Worm (Caenorhabditis elegans): ENCODE results near the gene icd-1.
"Not testable (repeated sequence)": the region's sequence is repeated elsewhere in the genome, so short reads cannot be mapped to it uniquely, and the experiment has no call there.

icd-1 gene

ce11 chrII:6588605-6589292 is at the start of gene icd-1:
TSS of gene icd-1 (minus strand) at chrII:6588655.
- no peak for TF ChIP-seq unc-62 (GFP tag; optimal IDR thresholded peaks at IDR 0.05)

ce11 chrII:6637854-6638253 is 49.4 kb upstream of the icd-1 start:
- TF ChIP-seq unc-62 (GFP tag; optimal IDR thresholded peaks at IDR 0.05), result no peak

DNA sequence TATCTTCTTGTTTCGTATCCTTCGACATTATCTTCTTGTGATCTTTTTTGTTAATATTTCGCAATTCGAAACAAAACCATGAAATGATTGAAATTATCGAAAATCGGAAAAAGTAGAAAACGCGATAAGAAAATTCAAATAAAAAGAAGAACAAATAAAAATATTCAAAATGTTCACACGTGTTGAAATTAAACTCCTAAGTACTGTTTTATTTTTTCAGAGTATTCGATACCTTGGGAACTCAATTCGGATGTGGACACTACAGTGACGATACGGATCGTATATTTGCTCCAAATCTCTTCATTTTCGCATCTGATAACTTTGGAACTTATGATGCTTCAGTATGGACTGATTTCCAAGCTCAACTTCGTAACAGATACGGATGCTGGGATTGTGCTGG is 47.7 kb upstream of the icd-1 start, which contains the start of gene T19D12.5:
T19D12.5 (minus strand) TSS at position 101 of the 400 bp plus-strand sequence.
- no peak for TF ChIP-seq unc-62 (GFP tag; optimal IDR thresholded peaks at IDR 0.05)

DNA sequence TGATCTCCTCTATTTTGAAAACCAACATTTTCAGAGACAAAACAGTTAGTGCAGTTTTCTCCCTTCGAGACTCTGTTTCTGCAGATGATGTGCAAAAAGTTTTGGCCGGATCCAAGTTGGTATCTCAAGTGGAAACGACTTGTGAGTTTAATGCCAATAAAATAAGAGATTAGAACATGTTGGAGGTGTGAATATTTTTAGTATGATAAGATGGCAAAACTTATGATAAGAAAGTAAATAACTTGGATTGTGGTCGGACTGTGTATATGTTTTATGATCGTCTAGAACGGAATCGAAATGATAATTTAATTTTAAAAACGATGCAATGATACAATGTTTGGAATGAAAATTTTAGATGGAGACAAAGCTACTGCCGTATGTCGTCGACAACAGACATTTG is 43.5 kb upstream of the icd-1 start:
- TF ChIP-seq unc-62 (GFP tag; optimal IDR thresholded peaks at IDR 0.05), result no peak

DNA sequence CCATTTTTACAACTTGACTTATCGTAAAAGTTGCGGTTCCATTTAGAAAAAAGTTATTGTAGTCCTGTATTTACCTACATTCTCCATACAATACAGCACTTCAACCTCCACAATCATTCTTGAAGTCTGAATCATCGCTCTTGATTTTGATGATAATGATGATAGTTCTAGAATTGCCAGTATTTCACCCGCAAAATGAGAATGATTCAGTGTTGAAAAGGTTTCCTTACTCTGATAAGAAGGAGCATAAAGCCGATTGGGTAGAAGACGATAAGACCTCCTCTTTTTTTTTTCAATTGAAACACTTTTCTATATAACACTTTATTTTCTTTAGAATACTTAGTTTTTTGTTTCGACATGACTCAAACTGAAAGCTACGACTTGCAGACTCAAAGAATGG is 42.4 kb upstream of the icd-1 start, which contains the start of gene T19D12.4:
T19D12.4 (plus strand) TSS at position 295 of the 400 bp plus-strand sequence.
- no peak for TF ChIP-seq unc-62 (GFP tag; optimal IDR thresholded peaks at IDR 0.05)

DNA sequence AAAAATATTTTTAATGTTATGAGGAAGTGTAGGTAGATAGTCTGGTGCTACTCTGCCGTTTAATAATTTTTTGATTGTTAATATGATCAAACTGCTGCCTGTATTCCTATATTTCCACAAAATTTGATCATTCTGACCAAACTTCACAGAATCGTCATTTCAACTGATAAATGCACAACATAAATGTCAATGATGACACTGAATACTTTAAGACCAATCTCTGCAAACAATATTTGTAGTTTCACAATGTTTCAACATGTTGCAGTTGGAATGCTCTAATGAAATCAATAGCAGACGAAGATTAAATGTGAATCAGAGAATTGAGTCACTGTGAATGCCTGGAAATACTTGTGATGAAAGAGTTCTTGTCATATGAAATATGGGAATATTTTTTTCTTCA is 41.3 kb upstream of the icd-1 start:
- no peak for TF ChIP-seq unc-62 (GFP tag; optimal IDR thresholded peaks at IDR 0.05)

DNA sequence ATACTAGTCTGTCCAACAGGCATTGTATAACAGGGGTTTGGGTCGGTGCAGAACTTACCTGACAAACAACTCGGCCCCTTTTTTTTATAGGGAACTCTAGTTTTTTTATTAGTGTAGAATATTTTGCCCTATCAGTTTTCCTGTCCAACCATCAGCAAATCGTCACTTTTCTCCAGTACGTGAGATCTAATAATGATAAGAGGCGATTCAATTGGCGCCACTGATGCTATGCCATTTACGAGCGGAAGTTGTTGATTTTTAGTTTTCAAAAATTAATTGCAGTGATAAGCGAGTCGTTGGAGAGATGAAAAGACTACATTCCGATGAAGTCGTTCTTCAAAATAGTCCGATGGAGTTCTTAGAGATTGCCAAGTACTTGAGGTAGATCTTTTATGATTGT is 39.9 kb upstream of the icd-1 start:
- no peak for TF ChIP-seq unc-62 (GFP tag; optimal IDR thresholded peaks at IDR 0.05)

DNA sequence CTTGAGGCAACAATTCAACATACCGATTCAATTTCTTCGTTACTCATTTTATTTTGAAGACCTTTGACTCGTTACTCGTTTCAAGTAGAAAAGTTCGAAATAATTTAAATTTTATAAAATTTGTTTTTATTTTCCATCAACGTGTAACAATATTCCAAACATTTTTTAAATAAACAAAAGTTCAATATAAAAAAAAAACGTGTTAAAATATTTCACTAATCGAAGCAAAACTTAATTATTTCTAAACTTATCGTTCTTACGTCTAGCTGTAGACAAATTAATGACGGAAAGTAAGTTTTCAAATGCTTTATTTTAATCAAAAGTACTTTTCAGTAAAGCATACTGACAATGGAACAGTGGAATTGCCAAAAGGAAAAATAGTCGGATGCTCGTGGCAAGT is 38.7 kb upstream of the icd-1 start, which contains the start of the genes F54H5.5 and F54H5.2:
F54H5.5 (minus strand) TSS at position 101 of the 400 bp plus-strand sequence.
F54H5.2 (plus strand) TSS at position 303 of the 400 bp plus-strand sequence.
- TF ChIP-seq unc-62 (GFP tag; optimal IDR thresholded peaks at IDR 0.05), result not testable (repeated sequence)

- no peak for TF ChIP-seq unc-62 (GFP tag; optimal IDR thresholded peaks at IDR 0.05)
These were observed 36.8 kb upstream of the icd-1 start, which contains the start of gene F54H5.14 for ce11 chrII:6625302-6625701. TSS of gene F54H5.14 (minus strand) at chrII:6625402.

ce11 chrII:6621886-6622285 is 33.4 kb upstream of the icd-1 start, which contains the start of gene F54H5.3:
TSS of gene F54H5.3 (plus strand) at chrII:6622186.
- no peak for TF ChIP-seq unc-62 (GFP tag; optimal IDR thresholded peaks at IDR 0.05)

- no peak for TF ChIP-seq unc-62 (GFP tag; optimal IDR thresholded peaks at IDR 0.05)
These were observed 30.6 kb upstream of the icd-1 start for ce11 chrII:6619007-6619406.

DNA sequence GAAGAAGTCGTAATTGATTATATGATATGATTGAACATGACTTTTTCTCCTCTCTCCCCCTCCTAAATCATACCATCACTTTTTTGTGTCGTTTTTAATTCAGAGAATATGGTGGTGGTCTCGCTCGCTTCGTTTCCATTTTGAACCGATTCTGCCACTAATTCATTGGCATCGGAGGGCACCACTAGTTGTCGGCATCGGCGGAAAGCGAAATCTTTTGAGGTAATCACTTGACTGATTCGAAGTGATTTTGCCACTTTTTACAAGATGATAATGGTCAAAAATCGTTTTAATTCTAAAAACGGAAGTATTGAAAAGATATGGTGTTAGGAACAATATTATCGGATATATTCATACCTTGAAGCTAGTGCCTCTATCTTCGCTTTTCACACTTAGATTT is 28.3 kb upstream of the icd-1 start, which contains the start of gene klf-3:
klf-3 (plus strand) TSS at position 109 of the 400 bp plus-strand sequence.
- no peak for TF ChIP-seq unc-62 (GFP tag; optimal IDR thresholded peaks at IDR 0.05)

- no peak for TF ChIP-seq unc-62 (GFP tag; optimal IDR thresholded peaks at IDR 0.05)
These were observed 27.7 kb upstream of the icd-1 start for ce11 chrII:6616135-6616534.

DNA sequence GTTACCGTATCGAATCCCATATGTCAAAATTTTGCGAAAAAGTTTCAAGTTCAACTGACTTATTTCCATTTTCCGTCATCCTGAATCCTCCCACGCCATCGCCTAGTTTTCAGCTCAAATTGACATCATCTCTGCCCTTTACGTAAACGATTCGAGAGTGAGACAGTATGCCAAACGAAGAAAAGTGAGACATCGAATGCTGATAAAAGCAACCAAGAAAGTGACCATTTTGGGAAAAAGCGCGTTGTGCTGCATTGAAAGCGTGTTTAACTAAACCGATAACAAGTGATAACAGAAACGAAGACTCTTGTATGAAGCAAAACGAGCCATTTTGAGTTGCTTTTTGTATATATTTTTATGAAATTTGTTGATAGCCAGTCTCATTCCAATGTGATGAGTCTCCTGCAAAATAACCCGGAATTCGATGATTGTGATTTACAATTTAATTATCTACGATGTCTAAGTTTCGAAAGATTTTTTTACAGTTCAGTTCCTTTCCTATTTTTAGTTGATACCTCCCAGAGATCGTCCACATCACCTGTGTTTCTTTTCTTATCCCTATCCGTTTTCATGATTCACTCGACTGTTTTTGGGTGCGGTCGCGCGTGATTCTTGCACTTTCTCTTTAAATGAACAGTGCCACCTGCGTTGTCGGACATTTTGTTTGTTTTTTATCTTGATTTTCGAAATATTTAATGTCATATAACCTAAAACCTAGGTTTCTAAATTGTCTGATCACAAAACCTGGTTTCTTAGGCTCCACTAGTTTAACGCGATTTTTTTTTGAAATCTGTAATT is 27.0 kb upstream of the icd-1 start:
- no peak for TF ChIP-seq unc-62 (GFP tag; optimal IDR thresholded peaks at IDR 0.05)

DNA sequence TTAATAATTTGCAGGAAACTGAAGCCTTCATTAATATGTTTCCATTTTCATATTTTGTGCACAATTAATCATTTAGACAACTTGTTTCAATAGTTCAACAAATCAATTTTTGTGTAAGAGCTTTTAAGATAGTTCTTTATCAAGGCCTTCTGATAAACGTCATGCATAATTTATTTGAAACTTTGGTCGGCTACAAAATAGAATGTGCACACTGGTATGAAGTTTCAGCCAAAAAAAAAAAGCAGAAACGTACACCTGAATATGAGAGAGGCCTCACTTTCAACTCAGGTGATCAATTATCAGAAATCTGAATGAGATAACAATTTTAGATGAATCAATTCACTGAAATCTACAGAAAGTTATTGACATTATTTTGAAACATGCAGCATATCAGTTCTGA is 26.0 kb upstream of the icd-1 start:
- no peak for TF ChIP-seq unc-62 (GFP tag; optimal IDR thresholded peaks at IDR 0.05)

DNA sequence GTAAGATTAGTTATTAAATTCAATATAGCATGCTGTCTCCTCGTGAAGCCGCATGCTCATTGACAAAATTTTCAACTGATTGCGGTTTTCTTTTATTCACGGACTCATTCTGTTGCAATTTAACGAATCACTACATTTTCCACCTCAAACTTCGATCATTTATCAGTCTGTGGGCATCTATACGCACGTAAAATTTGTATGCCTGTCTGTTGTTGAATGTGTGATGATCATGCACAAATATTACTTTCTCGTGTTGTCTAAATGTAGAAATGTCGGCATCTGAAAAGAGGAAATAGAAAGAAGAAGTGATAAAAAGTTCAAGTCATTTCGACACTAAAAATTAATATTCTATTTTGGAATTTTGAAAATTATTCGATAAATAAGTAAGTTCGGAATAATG is 24.1 kb upstream of the icd-1 start:
- TF ChIP-seq unc-62 (GFP tag; optimal IDR thresholded peaks at IDR 0.05), result no peak

- no peak for TF ChIP-seq unc-62 (GFP tag; optimal IDR thresholded peaks at IDR 0.05)
These were observed 21.8 kb upstream of the icd-1 start for ce11 chrII:6610262-6610661.
